Worm (Caenorhabditis elegans) whole organism, late embryonic: ENCODE results near the gene Y20C6A.1.
"Not testable (repeated sequence)": the region's sequence is repeated elsewhere in the genome, so short reads cannot be mapped to it uniquely, and the experiment has no call there.

Experiments used
- C08G9.2 ChIP-seq: sonication (generic microtip); optimal IDR thresholded peaks from 2 replicates; lab custom pipeline; 2016; ENCODE audit warnings: mild to moderate bottlenecking, missing genetic modification characterization, moderate library complexity, missing compliant biosample characterization
- K02D7.2 ChIP-seq: sonication (generic microtip); optimal IDR thresholded peaks from 2 replicates; lab custom pipeline; 2017; ENCODE audit warnings: mild to moderate bottlenecking, missing genetic modification characterization, missing compliant biosample characterization
- K09A11.1 ChIP-seq: sonication (generic microtip); optimal IDR thresholded peaks from 2 replicates; lab custom pipeline; 2017; ENCODE audit warnings: antibody characterized with exemption, mild to moderate bottlenecking, missing genetic modification characterization, missing compliant biosample characterization; ENCODE audit not compliant: insufficient read depth
- T23F11.4 ChIP-seq: fragments of 200-800 bp; sonication (Bioruptor generic); optimal IDR thresholded peaks from 2 replicates; lab custom pipeline; 2018; ENCODE audit warnings: mild to moderate bottlenecking, missing genetic modification characterization, missing compliant biosample characterization
- Y22D7AL.16 ChIP-seq: sonication (generic microtip); optimal IDR thresholded peaks from 2 replicates; lab custom pipeline; 2016; ENCODE audit warnings: missing genetic modification characterization, missing compliant biosample characterization
- ama-1 ChIP-seq: fragments of 150-350 bp; optimal IDR thresholded peaks from 2 replicates; lab custom pipeline; 2014
- ceh-18 ChIP-seq: sonication (generic microtip); optimal IDR thresholded peaks from 2 replicates; lab custom pipeline; 2016; ENCODE audit warnings: missing genetic modification characterization, missing compliant biosample characterization
- ceh-2 ChIP-seq: sonication (generic microtip); optimal IDR thresholded peaks from 2 replicates; lab custom pipeline; 2016; ENCODE audit warnings: missing genotype, missing genetic modification characterization, missing compliant biosample characterization
- ceh-22 ChIP-seq: sonication (generic microtip); optimal IDR thresholded peaks from 2 replicates; lab custom pipeline; 2017; ENCODE audit warnings: missing biosample characterization, missing genetic modification characterization
- ceh-24 ChIP-seq: sonication (generic microtip); optimal IDR thresholded peaks from 2 replicates; lab custom pipeline; 2016; ENCODE audit warnings: mild to moderate bottlenecking, missing genetic modification characterization, missing compliant biosample characterization
- ceh-30 ChIP-seq: fragments of 150-350 bp; optimal IDR thresholded peaks from 2 replicates; lab custom pipeline; 2014; ENCODE audit warnings: missing biosample characterization, missing genetic modification characterization
- ceh-34 ChIP-seq: sonication (generic microtip); optimal IDR thresholded peaks from 2 replicates; lab custom pipeline; 2016; ENCODE audit warnings: mild to moderate bottlenecking, missing genetic modification characterization, missing compliant biosample characterization
- ceh-45 ChIP-seq: fragments of 200-800 bp; sonication (Bioruptor generic); IDR thresholded peaks from 2 replicates; pipeline ENCODE4 v1.3.6; 2022; ENCODE audit warnings: missing genetic modification reagents, missing genetic modification characterization, missing compliant biosample characterization
- ceh-48 ChIP-seq: sonication (generic microtip); optimal IDR thresholded peaks from 2 replicates; lab custom pipeline; 2016; ENCODE audit warnings: missing genetic modification characterization, inconsistent platforms, missing compliant biosample characterization
- che-1 ChIP-seq: sonication (generic microtip); optimal IDR thresholded peaks from 2 replicates; lab custom pipeline; 2016; ENCODE audit warnings: mild to moderate bottlenecking, missing genetic modification characterization, missing compliant biosample characterization
- dmd-4 ChIP-seq: sonication (generic microtip); optimal IDR thresholded peaks from 2 replicates; lab custom pipeline; 2016; ENCODE audit warnings: borderline replicate concordance, missing genetic modification characterization, missing compliant biosample characterization
- elt-2 ChIP-seq: sonication (generic microtip); optimal IDR thresholded peaks from 2 replicates; lab custom pipeline; 2016; ENCODE audit warnings: missing genetic modification reagents, missing genetic modification characterization, missing compliant biosample characterization
- eyg-1 ChIP-seq: sonication (generic microtip); optimal IDR thresholded peaks from 2 replicates; lab custom pipeline; 2016; ENCODE audit warnings: missing genotype, missing genetic modification characterization, missing compliant biosample characterization
- fkh-6 ChIP-seq: sonication (generic microtip); optimal IDR thresholded peaks from 2 replicates; lab custom pipeline; 2016; ENCODE audit warnings: missing genetic modification characterization, missing compliant biosample characterization
- gmeb-2 ChIP-seq: sonication (generic microtip); optimal IDR thresholded peaks from 2 replicates; lab custom pipeline; 2016; ENCODE audit warnings: missing genetic modification characterization, inconsistent platforms, missing compliant biosample characterization
- hlh-13 ChIP-seq: fragments of 200-800 bp; sonication (Bioruptor generic); optimal IDR thresholded peaks from 2 replicates; lab custom pipeline; 2018; ENCODE audit warnings: mild to moderate bottlenecking, missing genetic modification characterization, missing compliant biosample characterization
- hlh-30 ChIP-seq: sonication (generic microtip); optimal IDR thresholded peaks from 2 replicates; lab custom pipeline; 2017; ENCODE audit warnings: antibody characterized with exemption, missing genetic modification characterization, missing compliant biosample characterization; ENCODE audit not compliant: insufficient read depth
- hlh-6 ChIP-seq: sonication (generic microtip); optimal IDR thresholded peaks from 2 replicates; lab custom pipeline; 2016; ENCODE audit warnings: missing genotype, missing genetic modification characterization, missing compliant biosample characterization
- hlh-8 ChIP-seq: sonication (generic microtip); optimal IDR thresholded peaks from 2 replicates; lab custom pipeline; 2016; ENCODE audit warnings: missing genotype, missing genetic modification characterization, missing compliant biosample characterization
- lim-6 ChIP-seq: sonication (generic microtip); optimal IDR thresholded peaks from 2 replicates; lab custom pipeline; 2016; ENCODE audit warnings: missing genetic modification characterization, missing compliant biosample characterization
- lin-11 ChIP-seq: fragments of 200-800 bp; sonication (Bioruptor generic); optimal IDR thresholded peaks from 2 replicates; lab custom pipeline; 2018; ENCODE audit warnings: mild to moderate bottlenecking, missing genetic modification characterization, missing compliant biosample characterization
- madf-2 ChIP-seq: sonication (generic microtip); optimal IDR thresholded peaks from 2 replicates; lab custom pipeline; 2017; ENCODE audit warnings: missing genetic modification characterization, missing compliant biosample characterization
- mec-3 ChIP-seq: sonication (generic microtip); optimal IDR thresholded peaks from 2 replicates; lab custom pipeline; 2016; ENCODE audit warnings: borderline replicate concordance, missing genetic modification characterization, missing compliant biosample characterization
- nhr-11 ChIP-seq: fragments of 150-350 bp; optimal IDR thresholded peaks from 2 replicates; lab custom pipeline; 2014; ENCODE audit warnings: missing biosample characterization, missing genetic modification characterization
- pat-9 ChIP-seq: fragments of 200-800 bp; sonication (Bioruptor generic); optimal IDR thresholded peaks from 2 replicates; lab custom pipeline; 2018; ENCODE audit warnings: mild to moderate bottlenecking, missing genetic modification characterization, moderate library complexity, missing compliant biosample characterization
- pax-1 ChIP-seq: fragments of 150-350 bp; optimal IDR thresholded peaks from 2 replicates; lab custom pipeline; 2014; ENCODE audit warnings: missing biosample characterization, missing genetic modification characterization
- pqm-1 ChIP-seq: sonication (generic microtip); optimal IDR thresholded peaks from 2 replicates; lab custom pipeline; 2016; ENCODE audit warnings: missing genetic modification characterization, missing compliant biosample characterization
- pros-1 ChIP-seq: fragments of 150-350 bp; optimal IDR thresholded peaks from 2 replicates; lab custom pipeline; 2014; ENCODE audit warnings: missing biosample characterization, missing genetic modification reagents, missing genetic modification characterization
- ref-2 ChIP-seq: sonication (generic microtip); optimal IDR thresholded peaks from 2 replicates; lab custom pipeline; 2016; ENCODE audit warnings: missing genetic modification characterization, missing compliant biosample characterization
- rnt-1 ChIP-seq: sonication (generic microtip); optimal IDR thresholded peaks from 2 replicates; lab custom pipeline; 2016; ENCODE audit warnings: missing genetic modification characterization, missing compliant biosample characterization
- sdc-2 ChIP-seq: sonication (generic microtip); optimal IDR thresholded peaks from 2 replicates; lab custom pipeline; 2016; ENCODE audit warnings: missing genotype, missing genetic modification characterization, missing compliant biosample characterization
- sox-4 ChIP-seq: sonication (generic microtip); optimal IDR thresholded peaks from 2 replicates; lab custom pipeline; 2017; ENCODE audit warnings: mild to moderate bottlenecking, missing genetic modification characterization, inconsistent platforms, missing compliant biosample characterization
- tbx-2 ChIP-seq: sonication (generic microtip); optimal IDR thresholded peaks from 2 replicates; lab custom pipeline; 2016; ENCODE audit warnings: missing genetic modification characterization, missing compliant biosample characterization
- tbx-7 ChIP-seq: sonication (generic microtip); optimal IDR thresholded peaks from 2 replicates; lab custom pipeline; 2016; ENCODE audit warnings: missing genotype, missing genetic modification characterization, missing compliant biosample characterization
- unc-3 ChIP-seq, 2 experiments: fragments of 200-800 bp in 1 of 2; sonication (Bioruptor generic) in 1 of 2; sonication (generic microtip) in 1 of 2; conservative IDR thresholded peaks in 1 of 2; optimal IDR thresholded peaks in 1 of 2; 2 replicates each; pipeline versions ENCODE4 v1.3.6 to Lab custom; 2016 to 2022; ENCODE audit warnings: missing compliant biosample characterization in 2 of 2, missing genetic modification characterization in 2 of 2, missing genetic modification reagents in 1 of 2
- unc-55 ChIP-seq: sonication (generic microtip); optimal IDR thresholded peaks from 2 replicates; lab custom pipeline; 2017; ENCODE audit warnings: missing biosample characterization, missing genetic modification reagents, missing genetic modification characterization
- zip-5 ChIP-seq: sonication (generic microtip); optimal IDR thresholded peaks from 2 replicates; lab custom pipeline; 2016; ENCODE audit warnings: missing genetic modification characterization, missing compliant biosample characterization
- ztf-16 ChIP-seq: sonication (generic microtip); optimal IDR thresholded peaks from 2 replicates; lab custom pipeline; 2017; ENCODE audit warnings: missing genetic modification characterization, missing compliant biosample characterization

Y20C6A.1 gene

DNA sequence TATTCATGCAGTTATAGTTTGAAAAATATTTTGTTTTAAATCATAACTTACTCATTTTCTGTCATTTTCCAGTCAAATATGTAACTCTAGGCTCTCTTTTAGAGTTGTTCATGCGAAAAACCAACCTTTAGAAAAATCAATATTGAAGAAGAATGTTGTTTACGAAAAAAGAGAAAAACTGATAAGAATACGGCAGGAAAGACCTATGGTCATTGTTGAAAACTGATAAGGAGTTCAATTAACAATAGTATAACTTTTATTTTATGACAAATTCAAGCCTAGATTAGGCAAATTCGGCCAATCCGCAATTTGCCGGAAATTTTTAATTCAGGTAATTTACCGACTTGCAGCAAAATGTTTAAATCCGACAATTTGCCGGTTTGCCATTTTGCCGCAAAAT is at the start of gene Y20C6A.1:
TSS of gene Y20C6A.1 (minus strand) at position 107 of the 400 bp plus-strand sequence.
- no peak for TF ChIP-seq ceh-2
- TF ChIP-seq ama-1 (lab: Kevin White, UChicago): no peak
- no peak for TF ChIP-seq pqm-1 (tag; lab: Kevin White, UChicago)
- no peak for TF ChIP-seq hlh-13 (GFP tag; lab: Kevin White, UChicago)

DNA sequence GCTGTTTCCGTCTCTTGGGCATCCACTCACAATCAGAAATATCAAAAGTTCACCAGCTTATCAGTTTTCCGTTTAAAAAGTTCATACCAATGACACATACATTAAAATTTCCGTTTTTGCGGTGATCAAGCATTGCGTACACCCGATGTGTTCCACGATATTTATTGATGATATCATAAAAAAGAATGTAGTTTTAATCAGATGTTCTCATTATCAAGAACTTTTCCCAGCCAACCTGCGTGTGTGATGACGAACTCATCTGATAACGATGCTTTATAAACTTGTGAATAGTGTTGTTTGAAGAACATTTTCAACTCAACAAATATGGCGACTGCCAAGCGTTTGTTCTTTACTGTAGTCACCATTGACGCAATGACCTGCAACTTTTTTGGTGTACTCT is 40.3 kb upstream of the Y20C6A.1 start, which contains the start of gene clc-21:
TSS of gene clc-21 (plus strand) at position 301 of the 400 bp plus-strand sequence.
- TF ChIP-seq mec-3 (tag; lab: Kevin White, UChicago) (no peak), sox-4 (tag; lab: Kevin White, UChicago) (no peak), lim-6 (tag; lab: Kevin White, UChicago) (no peak), hlh-30 (no peak), rnt-1 (no peak), K02D7.2 (no peak), tbx-2 (tag; lab: Kevin White, UChicago) (no peak), zip-5 (no peak), dmd-4 (no peak), fkh-6 (no peak), ceh-2 (no peak), hlh-6 (tag; lab: Kevin White, UChicago) (no peak), nhr-11 (tag; lab: Kevin White, UChicago) (no peak)
- TF ChIP-seq, all 69 proteins: peak for 0

DNA sequence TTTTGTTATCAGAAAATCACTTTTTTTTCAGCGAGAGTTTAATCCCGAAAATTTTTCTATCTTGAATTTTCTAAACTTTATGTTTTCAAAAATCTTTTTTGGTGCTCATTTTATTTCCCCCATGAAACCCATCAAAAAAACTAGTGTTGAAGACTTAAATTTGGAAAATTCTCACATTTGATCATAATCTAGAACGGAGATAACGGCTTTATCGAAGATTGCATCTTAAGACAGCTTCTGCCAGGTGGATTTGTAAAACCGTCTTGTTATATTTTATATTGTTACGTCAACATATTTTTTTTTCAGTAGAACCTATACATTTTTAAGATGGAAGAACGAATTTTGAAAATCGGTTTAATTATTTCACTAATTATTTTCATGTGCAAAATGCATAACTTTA is 38.4 kb upstream of the Y20C6A.1 start, which contains the start of gene T27C5.12:
TSS of gene T27C5.12 (plus strand) at position 301 of the 400 bp plus-strand sequence.
- no peak for TF ChIP-seq eyg-1 (tag; lab: Kevin White, UChicago)
- TF ChIP-seq lim-6 (tag; lab: Kevin White, UChicago): no peak
- TF ChIP-seq ref-2 (tag; lab: Kevin White, UChicago): no peak
- TF ChIP-seq ceh-18 (tag; lab: Kevin White, UChicago): no peak
- no peak for TF ChIP-seq T23F11.4 (GFP tag; lab: Kevin White, UChicago)
- TF ChIP-seq elt-2: no peak
- TF ChIP-seq pros-1 (tag; lab: Kevin White, UChicago): no peak
- TF ChIP-seq mec-3 (tag; lab: Kevin White, UChicago): no peak
- no peak for TF ChIP-seq C08G9.2 (tag; lab: Kevin White, UChicago)
- no peak for TF ChIP-seq ceh-30 (tag; lab: Kevin White, UChicago)
- no peak for TF ChIP-seq unc-3 (GFP tag; conservative IDR thresholded peaks at IDR 0.05; lab: Robert Waterston, UW)
- no peak for TF ChIP-seq unc-3 (tag; optimal IDR thresholded peaks at IDR 0.05; lab: Kevin White, UChicago)
- no peak for TF ChIP-seq madf-2 (tag; lab: Kevin White, UChicago)
- TF ChIP-seq hlh-8 (tag; lab: Kevin White, UChicago): no peak
- no peak for TF ChIP-seq ceh-22 (tag; lab: Kevin White, UChicago)
- no peak for TF ChIP-seq ztf-16 (tag; lab: Kevin White, UChicago)
- TF ChIP-seq sox-4 (tag; lab: Kevin White, UChicago): no peak
- no peak for TF ChIP-seq hlh-13 (GFP tag; lab: Kevin White, UChicago)
- TF ChIP-seq pax-1 (tag; lab: Kevin White, UChicago): no peak
- TF ChIP-seq K09A11.1 (tag; lab: Kevin White, UChicago): no peak

DNA sequence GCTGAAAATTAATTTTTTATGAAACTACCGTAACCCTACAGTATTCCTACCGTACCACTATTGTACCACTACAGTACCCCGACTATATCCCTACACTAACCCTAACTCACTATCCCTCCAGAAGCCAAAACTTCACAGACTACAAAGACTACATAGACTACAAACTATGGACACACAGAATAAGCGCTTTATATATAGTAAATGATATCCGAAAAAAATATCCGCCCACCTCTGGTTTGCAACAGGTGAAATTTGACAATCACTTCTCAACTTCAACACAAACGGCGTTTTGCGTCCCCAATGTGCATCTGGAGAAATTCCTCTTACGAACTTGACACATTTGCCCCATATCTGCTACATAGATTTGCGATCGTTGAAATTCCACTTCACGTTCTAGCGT is 33.4 kb upstream of the Y20C6A.1 start, which contains the start of gene srh-132:
TSS of gene srh-132 (plus strand) at position 301 of the 400 bp plus-strand sequence.
- not testable (repeated sequence) for TF ChIP-seq tbx-2 (tag; lab: Kevin White, UChicago); unc-3 (GFP tag; conservative IDR thresholded peaks at IDR 0.05; lab: Robert Waterston, UW); unc-3 (tag; optimal IDR thresholded peaks at IDR 0.05; lab: Kevin White, UChicago); ceh-48 (tag; lab: Kevin White, UChicago)

DNA sequence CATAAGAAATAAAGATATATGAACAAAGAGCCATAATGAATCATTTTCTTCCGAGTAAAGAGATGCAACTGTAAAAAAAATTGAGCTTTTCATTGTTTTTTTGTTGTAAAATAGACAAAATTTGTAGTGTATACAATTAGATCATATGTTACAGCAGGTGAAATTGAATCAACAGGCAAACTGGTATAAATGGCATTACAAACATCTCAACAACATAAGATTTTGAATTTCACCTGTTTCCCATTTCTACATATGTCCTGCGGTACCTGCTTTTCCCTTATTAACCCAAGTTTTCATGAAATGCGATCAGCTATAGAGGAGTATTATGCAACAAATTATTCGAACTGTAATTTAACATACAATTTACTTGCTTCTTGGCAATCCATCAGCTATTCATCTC is 18.8 kb upstream of the Y20C6A.1 start, which contains the start of gene srh-120:
TSS of gene srh-120 (plus strand) at position 301 of the 400 bp plus-strand sequence.
- TF ChIP-seq ceh-45 (GFP tag; lab: Robert Waterston, UW) (no peak), ceh-34 (no peak), tbx-7 (tag; lab: Kevin White, UChicago) (no peak), Y22D7AL.16 (tag; lab: Kevin White, UChicago) (no peak), pax-1 (tag; lab: Kevin White, UChicago) (no peak), ceh-18 (tag; lab: Kevin White, UChicago) (no peak), hlh-30 (no peak), che-1 (tag; lab: Kevin White, UChicago) (no peak), ceh-24 (tag; lab: Kevin White, UChicago) (no peak), ama-1 (lab: Kevin White, UChicago) (no peak), unc-55 (GFP tag; lab: Kevin White, UChicago) (no peak), T23F11.4 (GFP tag; lab: Kevin White, UChicago) (no peak), gmeb-2 (tag; lab: Kevin White, UChicago) (no peak), pat-9 (tag; lab: Kevin White, UChicago) (no peak), ref-2 (tag; lab: Kevin White, UChicago) (no peak), lin-11 (tag; lab: Kevin White, UChicago) (no peak), hlh-6 (tag; lab: Kevin White, UChicago) (no peak), sdc-2 (tag; lab: Kevin White, UChicago) (no peak)
- TF ChIP-seq, all 69 proteins: peak for 0
